Worm (Caenorhabditis elegans) whole organism, dauer: ENCODE measurements around the gene snap-29.

Source experiments
- unc-62 ChIP-seq: sonication (generic microtip); optimal IDR thresholded peaks from 2 replicates; lab custom pipeline; 2017; ENCODE audit warnings: missing biosample characterization, missing genetic modification reagents, missing genetic modification characterization

Gene snap-29

ce11 chrIII:8780473-8780872 lies 4.4 kb downstream of the snap-29 start:
- TF ChIP-seq unc-62 (GFP tag; lab: Kevin White, UChicago), result no peak

ce11 chrIII:8782080-8782479 lies 6.0 kb downstream of the snap-29 start:
- TF ChIP-seq unc-62 (GFP tag; lab: Kevin White, UChicago), result no peak

ce11 chrIII:8782744-8783143 lies 6.7 kb downstream of the snap-29 start:
- no peak for TF ChIP-seq unc-62 (GFP tag; lab: Kevin White, UChicago)

DNA sequence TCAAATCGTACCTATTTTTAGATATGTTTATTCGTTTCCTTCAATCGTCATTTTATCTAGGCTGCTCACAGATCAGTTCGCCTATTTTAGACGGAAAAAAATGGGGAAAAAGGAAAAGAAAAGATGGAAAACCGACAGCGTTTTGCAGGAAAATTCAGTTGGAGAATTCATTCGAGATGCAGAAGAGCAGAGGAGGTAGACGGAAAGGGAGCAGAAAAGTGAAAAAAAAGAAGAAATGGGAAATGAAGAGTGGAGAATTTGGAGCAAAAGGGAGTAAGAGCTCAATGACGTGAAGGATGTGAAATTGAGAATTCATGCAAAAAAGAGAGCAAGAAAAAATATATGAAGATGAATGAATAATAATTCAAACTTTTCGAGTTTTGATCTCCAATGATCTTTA lies 8.4 kb downstream of the snap-29 start:
- no peak for TF ChIP-seq unc-62 (GFP tag; lab: Kevin White, UChicago)

- no peak for TF ChIP-seq unc-62 (GFP tag; lab: Kevin White, UChicago)
These were observed 9.4 kb downstream of the snap-29 start for ce11 chrIII:8785426-8785825.

DNA sequence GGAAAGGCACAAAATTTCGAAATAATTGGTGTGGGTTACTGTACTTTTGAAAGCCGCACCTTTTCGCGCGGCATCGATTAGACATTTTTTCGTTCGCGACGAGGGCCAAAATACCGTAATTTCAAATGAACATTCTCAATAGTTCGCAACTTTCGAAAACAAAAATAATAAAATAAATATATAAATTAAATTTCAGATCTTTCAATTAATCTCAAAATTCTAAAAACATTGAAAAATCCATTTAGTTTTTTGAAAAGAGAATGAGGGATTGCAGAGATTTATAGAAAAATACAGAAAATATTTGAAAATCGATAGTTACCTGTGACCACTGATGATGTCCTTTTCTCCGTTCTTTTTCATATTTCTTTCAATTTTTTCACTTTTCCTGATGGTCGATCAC lies 10.0 kb downstream of the snap-29 start, which contains the start of gene K02D10.8:
Gene K02D10.8 (plus strand): TSS at position 301 of the 400 bp plus-strand sequence.
- no peak for TF ChIP-seq unc-62 (GFP tag; lab: Kevin White, UChicago)

DNA sequence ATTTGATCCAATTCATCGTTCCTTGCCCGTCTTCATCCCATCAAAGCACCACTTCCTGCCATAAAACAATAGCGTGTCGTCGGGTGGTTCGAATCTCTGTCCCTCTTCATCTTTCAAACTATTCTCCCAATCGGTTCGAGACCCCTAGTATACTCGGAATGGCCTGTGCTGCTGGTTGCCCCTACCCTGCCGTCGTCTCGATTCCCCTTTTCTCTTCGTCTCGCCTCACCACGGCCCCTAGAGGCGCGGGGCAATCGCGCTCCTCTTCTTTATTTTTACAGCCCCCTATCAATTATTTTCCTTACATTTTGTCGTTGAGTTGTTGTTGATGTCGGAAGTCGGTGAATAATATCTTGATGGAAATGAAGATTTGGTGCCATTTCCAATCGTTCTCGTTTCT lies 12.6 kb downstream of the snap-29 start:
- no peak for TF ChIP-seq unc-62 (GFP tag; lab: Kevin White, UChicago)

ce11 chrIII:8791235-8791634 lies 15.2 kb downstream of the snap-29 start, which contains the start of the genes zfp-1 and F54F2.14:
zfp-1 (plus strand) TSS chrIII:8791535.
F54F2.14 (plus strand) TSS chrIII:8791546.
- no peak for TF ChIP-seq unc-62 (GFP tag; lab: Kevin White, UChicago)

DNA sequence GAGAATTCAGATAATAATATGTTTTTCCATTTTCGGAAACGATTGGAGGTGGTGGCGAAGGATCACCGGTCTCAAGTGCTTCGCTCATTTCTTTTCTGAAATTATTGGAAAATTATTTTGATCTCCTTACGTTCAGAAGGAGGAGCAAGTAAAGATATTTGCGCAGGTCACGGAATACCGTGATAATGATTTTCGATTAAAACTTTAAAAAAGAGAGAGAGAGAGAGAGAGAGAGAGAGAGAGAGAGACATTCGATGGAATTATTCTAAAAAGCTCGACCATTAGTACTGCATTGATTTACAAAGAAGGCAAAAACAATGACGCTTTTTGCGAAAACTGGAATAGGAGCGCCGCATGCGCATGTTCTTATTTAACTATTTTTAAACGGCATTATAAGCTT lies 16.2 kb downstream of the snap-29 start, which contains the start of gene ztf-1:
Gene ztf-1 (minus strand): TSS at position 101 of the 400 bp plus-strand sequence.
- no peak for TF ChIP-seq unc-62 (GFP tag; lab: Kevin White, UChicago)

DNA sequence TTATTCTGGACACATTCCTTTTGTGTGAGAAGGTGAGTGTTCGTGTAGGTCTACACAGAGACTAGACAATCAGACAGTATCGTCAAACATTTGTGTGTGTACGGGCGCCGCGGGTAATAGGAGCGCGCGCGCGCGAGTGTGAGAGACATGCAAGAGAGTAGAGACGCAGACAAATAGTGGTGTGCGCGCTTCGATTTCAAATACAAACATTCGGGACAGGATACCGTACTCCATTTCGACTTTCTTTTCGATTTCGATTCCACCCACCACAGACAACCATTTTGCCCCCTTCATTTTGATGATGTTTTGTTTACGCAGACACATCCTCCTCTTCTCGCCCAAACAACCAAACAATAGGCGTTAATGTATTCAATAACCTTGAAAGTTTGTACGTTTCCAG lies 18.7 kb downstream of the snap-29 start:
- no peak for TF ChIP-seq unc-62 (GFP tag; lab: Kevin White, UChicago)

DNA sequence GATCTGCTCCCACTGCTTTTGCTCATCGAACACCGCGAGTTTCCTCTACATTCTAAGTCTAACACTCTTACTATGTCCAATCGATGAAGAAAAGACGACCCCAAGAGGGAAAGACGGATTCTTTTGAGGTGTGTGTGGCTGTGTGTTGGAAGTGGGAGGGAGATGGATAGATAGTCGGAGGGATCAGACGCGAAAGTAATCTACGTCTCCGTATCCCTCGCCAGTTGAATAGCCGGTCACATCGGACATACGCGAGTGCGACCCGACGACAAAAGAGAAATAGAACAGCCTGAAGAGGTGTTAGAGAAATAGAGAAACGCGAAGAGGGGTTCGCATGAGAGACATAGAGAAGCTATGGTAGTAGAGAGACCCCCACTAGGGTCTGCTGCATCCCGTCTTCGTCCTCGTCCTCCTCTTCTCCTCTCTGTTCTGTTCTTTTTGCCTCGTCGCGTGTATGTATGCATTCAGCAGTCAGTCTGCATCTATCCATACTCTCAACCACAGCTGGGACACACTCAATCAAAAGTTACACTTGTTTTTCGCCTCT lies 19.6 kb downstream of the snap-29 start:
- TF ChIP-seq unc-62 (GFP tag; lab: Kevin White, UChicago), result no peak

DNA sequence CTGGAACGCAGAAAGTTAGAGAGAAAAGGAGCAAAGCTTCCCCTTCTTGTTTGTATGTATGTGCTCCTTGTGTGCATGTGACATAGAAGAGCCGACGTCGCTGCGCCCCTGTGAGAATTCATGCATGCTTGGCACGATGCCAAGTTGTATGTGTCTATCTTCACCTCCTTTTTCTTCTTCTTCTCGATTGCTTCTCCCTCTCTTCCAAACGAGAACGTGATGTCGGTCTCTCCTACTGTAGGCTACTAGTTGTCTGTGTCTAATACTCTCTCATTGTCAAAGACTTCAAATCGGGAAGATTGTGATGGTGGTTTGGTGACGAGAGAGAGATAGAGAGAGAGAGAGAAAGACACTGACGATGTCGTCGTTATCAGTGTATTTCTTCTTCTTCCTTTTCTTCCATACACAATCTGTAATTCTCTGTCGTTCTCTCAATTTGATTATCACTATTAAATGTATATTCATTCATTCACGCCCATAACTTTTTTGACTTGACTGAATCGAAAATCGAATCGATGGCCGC lies 21.2 kb downstream of the snap-29 start:
- no peak for TF ChIP-seq unc-62 (GFP tag; lab: Kevin White, UChicago)

DNA sequence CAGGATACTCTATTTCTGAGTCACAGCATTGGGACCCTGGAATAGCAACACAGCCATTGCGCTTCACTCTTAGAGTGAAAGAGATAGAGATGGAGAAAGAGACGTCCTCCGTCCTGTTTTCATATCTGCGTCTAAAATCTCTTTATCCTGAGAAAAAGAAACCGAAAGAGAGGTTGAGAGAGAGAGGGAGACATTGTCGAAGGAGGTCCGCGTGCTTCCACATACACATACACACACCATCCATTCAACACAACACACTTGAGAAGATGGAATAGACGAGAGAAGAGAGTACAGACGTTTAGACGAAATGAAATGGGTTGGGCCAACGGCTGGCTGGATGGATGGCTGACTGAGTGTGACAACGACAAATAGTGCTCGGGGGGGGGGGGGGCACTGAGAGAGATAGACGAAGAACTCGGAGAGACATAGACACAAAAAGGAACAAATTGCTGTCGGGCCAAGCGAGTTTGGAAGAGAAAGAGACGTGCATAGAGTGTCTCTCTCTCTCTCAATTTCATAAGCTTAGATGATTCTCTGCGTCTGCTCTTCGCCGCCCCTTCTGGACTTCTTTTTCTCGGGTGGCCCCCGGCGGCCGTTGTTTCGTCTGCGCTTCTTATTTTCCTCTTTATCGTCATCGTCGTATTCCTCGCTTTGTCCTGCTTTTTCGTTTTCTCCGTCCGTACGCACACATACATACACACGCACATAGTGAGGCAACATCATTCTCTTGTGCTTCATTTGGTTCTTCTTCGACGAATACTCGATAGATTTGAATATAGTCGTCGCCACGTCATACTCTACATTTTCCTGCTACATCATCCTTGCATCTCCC lies 24.1 kb downstream of the snap-29 start, which contains the start of gene F54F2.6:
Gene F54F2.6 (minus strand): TSS at position 738 of the 832 bp plus-strand sequence.
- TF ChIP-seq unc-62 (GFP tag; lab: Kevin White, UChicago), result no peak

ce11 chrIII:8800796-8801083 lies 24.7 kb downstream of the snap-29 start:
- TF ChIP-seq unc-62 (GFP tag; lab: Kevin White, UChicago), result no peak

DNA sequence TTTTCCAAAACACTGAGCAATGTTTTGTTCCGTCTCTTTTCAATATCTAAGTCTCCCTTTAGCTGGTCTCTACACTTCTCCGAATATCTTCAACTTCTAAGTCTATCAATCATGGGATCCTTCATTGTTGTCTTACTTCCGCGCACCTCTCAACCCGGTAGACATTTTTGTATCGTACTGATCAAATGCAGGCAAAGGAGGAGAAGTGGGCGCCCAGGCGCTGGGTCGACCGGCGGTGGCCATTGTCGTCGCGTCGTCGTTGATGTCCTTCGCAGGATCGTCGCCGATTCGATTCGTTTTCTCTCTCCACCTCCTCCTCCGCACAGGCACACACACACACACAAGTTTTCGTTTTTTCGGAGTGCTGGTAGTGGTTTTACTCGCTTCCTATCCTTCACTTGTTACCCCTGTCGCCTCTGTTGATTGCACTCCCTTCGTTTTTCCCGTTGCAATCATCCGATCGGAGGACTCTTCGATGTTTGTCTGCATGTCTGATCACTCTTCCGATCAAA lies 25.4 kb downstream of the snap-29 start:
- no peak for TF ChIP-seq unc-62 (GFP tag; lab: Kevin White, UChicago)
